Fruit fly (Drosophila melanogaster) whole organism: ENCODE results near the gene CG34126.
A peak's percentile ranks its signal among the peaks of the same experiment; 100 is the strongest.

Experiments
- CG8478 ChIP-seq: fragments of >200 bp; optimal IDR thresholded peaks from 2 replicates; lab custom pipeline; 2018; ENCODE audit warnings: inconsistent platforms
- Dll ChIP-seq: fragments of >200 bp; optimal IDR thresholded peaks from 2 replicates; lab custom pipeline; 2017
- EcR ChIP-seq, 2 experiments: fragments of >200 bp; optimal IDR thresholded peaks; 2 replicates each; lab custom pipeline; 2017; ENCODE audit warnings: missing biosample characterization in 2 of 2, missing genetic modification characterization in 2 of 2, missing genetic modification reagents in 2 of 2
- pan ChIP-seq: fragments of >200 bp; optimal IDR thresholded peaks from 2 replicates; lab custom pipeline; 2017
- psq ChIP-seq: fragments of >200 bp; optimal IDR thresholded peaks from 2 replicates; lab custom pipeline; 2017
- usp ChIP-seq: fragments of >200 bp; optimal IDR thresholded peaks from 2 replicates; lab custom pipeline; 2017; ENCODE audit warnings: missing biosample characterization, missing genetic modification characterization, mixed read lengths

The CG34126 gene

DNA sequence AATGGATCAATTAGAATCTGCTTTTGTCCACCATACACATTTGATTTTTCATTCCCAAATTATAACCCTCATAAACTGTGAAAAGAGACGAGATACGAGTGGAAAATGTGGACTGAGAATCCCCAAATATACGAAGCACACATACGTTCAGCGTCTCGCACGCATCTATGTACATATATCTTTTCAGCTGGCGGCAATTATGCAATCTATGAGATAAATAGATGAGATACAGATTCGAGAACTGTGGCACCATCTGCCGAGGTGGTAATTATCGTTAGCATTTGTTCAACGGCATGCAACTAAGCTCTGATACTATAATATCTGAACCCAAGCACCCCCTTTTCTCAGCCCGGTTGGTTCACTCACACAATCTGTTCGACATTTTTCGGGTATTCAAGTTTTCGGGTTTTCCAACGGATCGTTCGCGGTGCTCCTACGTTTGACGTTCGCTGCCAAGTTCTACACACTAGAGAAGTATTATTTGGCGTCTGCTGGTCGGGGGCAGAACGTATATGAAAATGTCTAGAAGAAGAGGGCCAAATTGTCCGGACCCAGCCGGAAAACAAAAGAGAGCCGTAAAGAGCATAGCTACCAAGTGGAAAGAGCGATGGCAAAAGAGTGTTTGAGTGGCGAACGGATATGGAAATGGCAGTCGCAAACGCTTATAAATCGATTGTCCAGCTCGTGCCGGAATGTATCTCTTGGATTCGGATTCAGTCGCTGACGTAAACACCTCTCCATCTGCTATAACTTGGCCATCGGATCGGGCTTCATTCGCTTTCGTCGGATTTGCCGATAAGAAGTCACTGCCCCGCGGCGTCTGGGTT is 13.8 kb downstream of the CG34126 start:
- no peak for TF ChIP-seq CG8478
- TF ChIP-seq usp, result no peak
- no peak for TF ChIP-seq Dll
- TF ChIP-seq pan (lab: Kevin White, UChicago), result no peak
- no peak for TF ChIP-seq psq (lab: Kevin White, UChicago)
- no peak for TF ChIP-seq EcR (GFP tag; optimal IDR thresholded peaks at IDR 0.05; lab: Kevin White, UChicago)

DNA sequence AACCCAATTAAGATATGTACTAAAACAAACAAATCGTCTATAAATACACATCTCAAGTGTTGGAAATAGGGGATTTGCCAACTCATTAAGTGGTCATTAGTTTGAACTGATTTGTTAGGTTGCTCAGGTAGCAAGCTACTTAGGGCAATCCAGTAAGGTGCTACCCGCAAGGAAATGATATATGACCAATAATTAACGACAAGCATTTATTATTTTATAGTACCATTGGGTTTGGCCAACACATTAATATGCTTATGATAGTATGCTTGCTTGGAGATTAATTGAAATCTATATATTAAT is 14.4 kb downstream of the CG34126 start:
- TF ChIP-seq psq (lab: Kevin White, UChicago), result no peak

dm6 chr2L:4996283-4996922 is 15.0 kb downstream of the CG34126 start:
- TF ChIP-seq EcR (GFP tag; optimal IDR thresholded peaks at IDR 0.05; lab: Kevin White, UChicago) (no peak), pan (lab: Kevin White, UChicago) (no peak), Dll (no peak)

dm6 chr2L:4997401-4998259 is 16.2 kb downstream of the CG34126 start:
- TF ChIP-seq CG8478 (peak; percentile 64), EcR (GFP tag; optimal IDR thresholded peaks at IDR 0.05; lab: Kevin White, UChicago) (peak in 1 of 2 experiments; percentile 67), pan (lab: Kevin White, UChicago) (no peak)

DNA sequence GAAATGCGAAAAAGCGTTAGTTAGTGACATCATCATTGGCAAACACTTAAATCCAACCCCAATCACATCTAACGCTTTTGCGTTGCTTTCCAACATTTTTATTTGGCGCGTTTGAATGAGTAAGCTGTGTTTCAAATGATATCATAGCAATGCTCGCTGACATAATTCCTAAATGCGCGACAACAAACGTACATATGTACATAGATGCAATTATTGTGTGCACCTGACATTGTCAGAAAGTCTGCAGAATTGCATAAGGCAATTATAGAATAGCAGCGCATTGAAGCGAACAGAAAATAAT is 16.8 kb downstream of the CG34126 start:
- no peak for TF ChIP-seq pan (lab: Kevin White, UChicago)
- no peak for TF ChIP-seq EcR (GFP tag; optimal IDR thresholded peaks at IDR 0.05; lab: Kevin White, UChicago)
- no peak for TF ChIP-seq CG8478
- no peak for TF ChIP-seq usp
- TF ChIP-seq Dll, result no peak
- TF ChIP-seq psq (lab: Kevin White, UChicago), result no peak

dm6 chr2L:4998571-4999191 is 17.3 kb downstream of the CG34126 start:
- no peak for TF ChIP-seq psq (lab: Kevin White, UChicago)
- TF ChIP-seq EcR (GFP tag; optimal IDR thresholded peaks at IDR 0.05; lab: Kevin White, UChicago), result no peak
- TF ChIP-seq CG8478, result no peak
- no peak for TF ChIP-seq usp
- TF ChIP-seq pan (lab: Kevin White, UChicago), result no peak
- no peak for TF ChIP-seq Dll

DNA sequence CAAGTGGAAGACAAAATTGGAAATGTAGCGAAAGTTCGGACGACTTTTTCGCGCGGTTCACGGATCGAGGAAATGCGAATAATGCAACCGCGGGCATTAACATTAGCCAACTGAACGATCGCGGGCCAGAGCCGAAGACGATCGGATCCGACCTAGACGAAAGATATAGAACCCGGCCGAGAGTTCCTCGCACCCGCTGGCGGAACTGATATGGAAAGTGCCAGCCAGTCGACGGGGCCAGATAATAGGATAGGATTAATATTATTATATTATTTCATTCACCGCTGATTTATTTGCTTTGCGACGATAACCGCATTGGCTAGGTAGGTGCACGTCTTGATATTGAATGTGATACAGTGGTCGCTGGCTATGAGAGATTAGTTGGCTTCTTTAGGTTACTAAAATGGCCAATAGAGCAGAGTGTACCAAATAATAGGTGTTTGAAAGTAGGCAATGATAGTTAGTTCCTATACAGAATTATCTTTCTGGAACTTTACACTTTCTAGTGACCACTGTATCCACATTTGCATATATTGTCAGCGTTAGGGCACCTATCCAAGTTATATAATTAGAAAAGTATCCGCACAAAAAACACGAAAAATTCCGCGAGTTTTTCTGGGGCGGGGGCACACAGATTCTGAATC is 18.1 kb downstream of the CG34126 start:
- TF ChIP-seq CG8478 (no peak), psq (lab: Kevin White, UChicago) (no peak), usp (no peak), Dll (no peak), EcR (GFP tag; optimal IDR thresholded peaks at IDR 0.05; lab: Kevin White, UChicago) (peak in 1 of 2 experiments; percentile 27), pan (lab: Kevin White, UChicago) (no peak)

dm6 chr2L:5000287-5000871 is 19.0 kb downstream of the CG34126 start:
- TF ChIP-seq psq (lab: Kevin White, UChicago) (no peak), CG8478 (no peak)

- TF ChIP-seq Dll (no peak), pan (lab: Kevin White, UChicago) (no peak), CG8478 (peak; percentile 1), usp (no peak), EcR (GFP tag; optimal IDR thresholded peaks at IDR 0.05; lab: Kevin White, UChicago) (no peak), psq (lab: Kevin White, UChicago) (no peak)
These were observed 19.6 kb downstream of the CG34126 start for dm6 chr2L:5000919-5001581.

DNA sequence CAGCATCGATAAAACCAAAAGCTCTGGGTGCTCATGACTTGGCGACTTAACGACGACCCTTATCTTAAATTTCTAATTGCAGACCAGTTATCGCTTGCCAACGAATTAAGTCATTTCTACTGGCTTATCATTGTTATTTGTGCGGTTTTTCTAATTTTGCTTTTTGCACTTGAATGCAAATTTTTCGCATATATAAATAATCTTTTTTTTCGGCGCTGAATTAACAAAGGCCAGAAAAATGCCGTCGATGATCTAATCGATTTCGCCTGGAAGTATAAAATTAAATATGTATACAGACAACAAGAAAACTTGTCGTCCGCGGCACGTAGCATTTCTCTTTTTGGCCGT is 20.1 kb downstream of the CG34126 start:
- no peak for TF ChIP-seq CG8478
- TF ChIP-seq usp, result no peak
- TF ChIP-seq Dll, result no peak
- TF ChIP-seq EcR (GFP tag; optimal IDR thresholded peaks at IDR 0.05; lab: Kevin White, UChicago), result no peak
- TF ChIP-seq pan (lab: Kevin White, UChicago), result no peak
- no peak for TF ChIP-seq psq (lab: Kevin White, UChicago)

- TF ChIP-seq Dll, result no peak
- no peak for TF ChIP-seq EcR (GFP tag; optimal IDR thresholded peaks at IDR 0.05; lab: Kevin White, UChicago)
These were observed 20.6 kb downstream of the CG34126 start for dm6 chr2L:5002031-5002430.
